Worm (Caenorhabditis elegans) whole organism, L4/young adult: Measurements from ENCODE around the gene mfsd-6.

Experiments
- W03F9.2 ChIP-seq: fragments of 150-350 bp; optimal IDR thresholded peaks from 2 replicates; lab custom pipeline; 2014; ENCODE audit warnings: missing biosample characterization, missing genetic modification characterization
- dao-5 ChIP-seq: sonication (generic microtip); optimal IDR thresholded peaks from 2 replicates; lab custom pipeline; 2016; ENCODE audit warnings: missing genotype, missing genetic modification characterization, moderate library complexity, missing compliant biosample characterization
- him-1 ChIP-seq: sonication (generic microtip); optimal IDR thresholded peaks from 2 replicates; lab custom pipeline; 2016; ENCODE audit warnings: missing genotype, missing genetic modification reagents, missing genetic modification characterization, missing compliant biosample characterization

The mfsd-6 gene

DNA sequence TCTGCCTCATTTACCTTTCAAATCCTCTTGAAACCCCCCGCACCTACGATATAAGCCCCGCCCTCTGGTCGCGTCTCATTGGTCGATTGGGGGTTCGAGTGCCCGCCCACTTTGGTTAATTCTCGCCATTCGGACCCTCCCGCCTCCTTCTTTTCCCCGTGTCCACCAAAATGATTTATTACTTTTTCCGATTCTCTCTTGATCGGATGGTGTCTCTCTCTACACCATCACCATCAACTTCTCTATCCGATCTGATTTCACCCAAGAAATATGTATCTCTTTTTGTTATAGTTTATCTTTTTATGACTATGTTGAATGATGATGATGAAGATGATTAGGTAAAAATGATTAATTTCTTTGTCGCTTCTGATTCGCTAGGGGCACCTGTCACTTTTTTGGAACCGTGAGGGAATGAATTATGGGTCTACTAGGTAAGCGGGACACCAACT lies 24.5 kb downstream of the mfsd-6 start:
- TF ChIP-seq W03F9.2 (no peak), dao-5 (tag; lab: Kevin White, UChicago) (no peak)

DNA sequence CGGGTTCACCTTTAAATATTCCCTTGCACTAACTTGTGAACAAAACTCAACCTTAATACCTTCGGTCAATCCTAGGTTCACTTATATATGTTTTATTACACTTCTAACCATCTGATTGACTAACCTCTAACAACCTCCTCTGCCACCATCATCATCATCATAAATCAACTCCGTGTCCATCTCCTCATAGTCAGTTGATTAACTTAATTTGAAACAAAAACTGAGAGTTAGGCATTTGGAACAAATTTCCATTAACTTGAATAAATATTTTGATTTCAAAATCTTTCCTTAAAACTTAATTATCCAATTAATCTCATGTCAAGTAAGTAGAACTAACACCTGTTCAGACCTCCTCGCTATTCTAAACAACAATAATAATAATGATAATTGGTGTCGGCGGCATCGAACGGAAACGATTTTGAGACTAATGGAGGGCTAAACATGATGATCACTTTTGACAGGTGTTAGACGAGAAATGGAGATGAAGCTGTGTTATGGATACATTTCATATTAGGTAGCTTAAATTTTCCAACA lies 25.5 kb downstream of the mfsd-6 start:
- TF ChIP-seq W03F9.2 (no peak), him-1 (no peak), dao-5 (tag; lab: Kevin White, UChicago) (no peak)

DNA sequence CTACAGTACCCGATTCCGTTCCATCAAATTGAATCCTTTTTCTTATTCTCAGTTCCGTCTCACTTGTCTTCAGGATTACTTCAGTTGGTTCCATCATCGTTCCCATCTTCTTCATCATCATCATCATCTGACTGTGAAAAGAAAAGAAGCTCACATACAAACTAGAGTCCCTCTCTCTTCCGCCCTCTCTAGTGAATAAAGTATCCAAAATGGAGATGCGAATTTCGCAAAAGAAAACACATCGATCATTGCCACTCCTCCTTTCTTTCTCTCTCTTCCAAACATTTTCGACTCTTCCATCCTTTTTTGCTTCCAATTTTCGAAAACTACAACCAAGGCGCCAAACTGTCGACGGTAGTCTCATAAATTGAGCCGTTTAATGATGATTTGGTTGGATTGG lies 26.4 kb downstream of the mfsd-6 start:
- TF ChIP-seq him-1 = no peak

DNA sequence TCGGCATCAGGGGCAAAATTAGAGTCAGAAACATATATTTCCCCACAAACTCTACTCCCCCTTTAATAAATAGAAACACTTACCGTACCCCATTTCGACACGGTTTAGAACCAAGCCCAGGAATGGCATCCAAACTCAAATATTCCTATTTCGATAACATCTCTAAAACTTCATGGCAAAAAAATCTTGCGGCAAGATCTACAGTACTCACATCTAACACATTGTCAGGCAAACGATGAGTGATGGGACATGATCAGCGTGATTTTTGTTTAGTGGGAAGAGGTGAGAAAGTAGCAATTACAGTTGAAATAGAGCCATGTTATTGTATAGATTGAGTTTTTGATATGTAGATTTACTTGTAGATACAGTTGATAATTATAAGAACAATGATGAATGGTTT lies 28.2 kb downstream of the mfsd-6 start:
- TF ChIP-seq him-1 = no peak
- no peak for TF ChIP-seq dao-5 (tag; lab: Kevin White, UChicago)
- no peak for TF ChIP-seq W03F9.2

DNA sequence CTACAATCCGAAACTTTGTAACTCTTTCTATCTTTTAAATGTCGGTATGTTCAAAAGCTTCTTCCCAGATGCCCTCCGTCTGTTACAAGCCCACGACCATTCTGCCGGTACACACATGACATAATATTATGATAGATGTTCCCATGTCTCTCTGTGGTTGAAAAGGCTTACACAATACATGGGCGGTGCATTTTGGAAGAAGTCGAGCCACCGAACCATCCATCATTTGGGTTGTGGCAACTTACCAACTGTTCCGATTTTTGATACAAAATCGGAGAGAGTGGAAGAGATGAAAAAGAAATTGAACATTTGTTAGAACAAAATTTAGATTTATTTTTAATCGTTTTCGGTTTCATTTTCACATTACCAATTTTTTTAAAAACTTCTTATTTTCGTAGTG lies 30.2 kb downstream of the mfsd-6 start:
- TF ChIP-seq W03F9.2 = no peak
- TF ChIP-seq dao-5 (tag; lab: Kevin White, UChicago) = no peak
- no peak for TF ChIP-seq him-1

DNA sequence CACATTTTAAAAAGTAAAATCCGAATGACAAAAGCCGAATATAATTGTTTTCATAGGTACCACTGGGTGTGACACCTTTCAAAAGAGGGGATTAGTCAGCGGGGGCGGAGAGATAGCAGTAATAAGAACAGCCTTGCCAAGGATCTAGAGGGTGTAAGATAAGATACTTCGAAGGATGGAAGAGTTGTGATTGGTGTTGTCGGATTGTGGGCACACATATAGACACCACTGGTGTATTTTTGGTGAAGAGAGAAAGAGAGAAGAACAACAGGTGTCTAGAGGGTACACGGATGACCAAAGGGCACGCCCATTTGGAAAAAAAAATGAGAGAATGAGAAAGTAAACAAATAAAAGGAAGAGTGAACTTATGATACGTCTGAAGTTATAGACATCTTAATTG lies 34.0 kb downstream of the mfsd-6 start:
- no peak for TF ChIP-seq W03F9.2
- no peak for TF ChIP-seq him-1
- TF ChIP-seq dao-5 (tag; lab: Kevin White, UChicago) = no peak

DNA sequence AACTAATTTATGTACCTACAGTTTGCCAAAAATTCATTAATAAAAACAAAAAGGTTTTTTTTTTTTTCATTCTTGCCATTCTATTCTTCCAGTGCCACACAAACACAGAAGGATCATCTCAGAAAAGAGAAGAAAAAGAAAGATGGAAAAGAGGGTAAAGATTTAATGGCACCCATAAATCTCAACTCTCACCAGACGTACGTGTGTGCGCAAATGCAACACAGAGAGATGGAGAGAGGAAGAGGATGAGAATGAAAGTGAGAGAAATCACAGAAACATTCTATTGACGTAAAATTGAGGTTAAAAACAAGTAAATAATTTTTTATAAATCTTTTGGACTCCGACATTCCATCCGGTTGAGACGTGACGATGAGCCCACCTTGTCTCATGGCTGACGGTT lies 35.0 kb downstream of the mfsd-6 start:
- TF ChIP-seq him-1 = no peak
- TF ChIP-seq W03F9.2 = no peak
- TF ChIP-seq dao-5 (tag; lab: Kevin White, UChicago) = no peak

DNA sequence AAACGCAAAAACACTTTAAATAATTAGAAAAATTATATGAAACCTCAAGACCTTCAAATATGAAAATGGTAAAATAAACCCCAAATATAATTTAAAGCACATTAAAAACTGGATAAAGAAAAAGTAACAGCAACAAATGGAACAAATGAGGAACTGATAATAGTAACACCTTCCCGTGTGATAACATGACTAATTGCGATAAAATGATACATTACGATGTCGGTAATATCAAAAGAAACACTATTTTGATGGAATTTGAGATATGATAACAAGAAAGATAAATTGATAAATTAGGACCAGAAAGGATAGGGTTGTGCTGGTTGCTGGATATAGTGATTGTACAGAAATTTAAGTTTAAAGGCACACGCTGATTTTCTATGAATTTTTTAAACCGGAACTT lies 37.2 kb downstream of the mfsd-6 start:
- TF ChIP-seq W03F9.2 (no peak), dao-5 (tag; lab: Kevin White, UChicago) (no peak), him-1 (no peak)

DNA sequence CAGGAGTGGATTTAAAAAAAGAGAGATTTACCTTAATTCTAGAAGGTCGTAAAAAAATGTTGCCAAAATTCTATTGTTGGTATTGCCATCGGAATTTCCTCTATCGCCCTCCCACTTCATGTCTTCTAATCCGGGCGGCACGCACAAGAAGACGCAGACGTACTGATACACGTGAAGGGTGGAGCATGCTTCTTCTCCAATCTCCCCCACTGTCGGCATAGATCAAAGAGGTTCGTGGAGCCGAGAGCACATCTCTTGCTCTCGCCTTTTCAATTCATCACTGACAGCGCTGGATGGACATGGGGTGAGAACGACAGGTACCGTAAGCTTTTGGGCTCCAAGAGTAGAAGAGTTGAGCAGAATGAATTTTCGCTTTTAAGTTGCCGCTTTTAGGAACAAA lies 42.7 kb downstream of the mfsd-6 start, which contains the start of gene lin-39:
TSS of gene lin-39 (minus strand) at position 74 of the 400 bp plus-strand sequence.
- TF ChIP-seq dao-5 (tag; lab: Kevin White, UChicago) (no peak), W03F9.2 (no peak), him-1 (no peak)

DNA sequence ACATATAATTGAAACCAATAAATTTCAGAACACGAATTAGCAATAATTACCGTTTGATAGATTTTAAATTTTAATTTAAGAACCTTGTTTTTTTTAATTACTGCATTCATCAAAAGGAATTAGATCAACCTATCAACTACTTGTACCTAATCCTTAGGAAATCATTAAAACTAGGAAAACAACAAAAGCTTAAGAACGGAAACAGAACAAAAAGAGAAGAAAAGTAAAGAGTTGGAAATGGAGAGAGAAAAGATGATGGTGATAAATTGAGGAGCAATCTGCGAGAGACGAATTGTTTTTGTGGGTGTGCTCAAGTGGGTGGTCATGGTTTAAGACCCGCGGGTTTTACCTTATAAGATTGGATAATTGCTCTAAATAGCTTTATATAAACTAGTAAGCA lies 43.9 kb downstream of the mfsd-6 start:
- TF ChIP-seq dao-5 (tag; lab: Kevin White, UChicago) = no peak
- TF ChIP-seq him-1 = no peak
- no peak for TF ChIP-seq W03F9.2

DNA sequence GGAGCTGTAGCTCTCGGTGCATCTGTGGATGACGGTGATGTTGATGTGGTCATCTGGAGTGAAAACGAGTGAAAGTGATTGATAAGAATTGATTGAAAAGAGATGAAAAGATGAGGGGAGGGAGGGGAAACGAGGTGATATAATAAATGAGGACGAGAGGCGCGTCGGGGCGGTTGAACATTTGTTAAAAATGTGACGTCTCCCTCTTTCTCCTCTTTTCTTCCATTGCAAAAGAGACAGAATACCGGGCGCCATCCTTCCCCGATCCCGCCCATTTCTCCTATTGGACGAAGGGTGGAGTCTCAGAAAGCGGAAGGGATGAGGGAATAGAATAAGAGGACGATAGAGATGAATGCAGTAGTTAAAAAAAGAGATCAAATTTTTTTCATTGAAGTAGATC lies 44.6 kb downstream of the mfsd-6 start:
- TF ChIP-seq dao-5 (tag; lab: Kevin White, UChicago) (no peak), W03F9.2 (no peak), him-1 (no peak)

DNA sequence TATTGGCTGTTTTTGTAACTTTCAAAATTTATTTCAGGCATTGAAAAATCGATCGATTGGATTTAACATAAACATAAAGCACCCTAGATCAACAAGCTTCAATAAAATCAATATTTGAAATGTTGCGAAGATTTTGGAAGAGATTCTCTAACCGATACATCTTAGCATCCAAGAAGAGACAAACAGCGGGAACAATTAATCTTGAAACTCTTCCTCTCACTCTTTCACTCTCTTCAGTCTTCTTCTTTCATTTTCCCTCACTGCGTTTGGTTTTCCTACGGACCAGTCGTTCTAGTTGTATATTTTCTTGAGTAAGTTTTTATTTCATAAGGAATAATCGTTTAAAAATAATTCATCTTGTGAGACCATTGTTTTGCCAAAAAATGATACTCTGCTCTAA lies 46.2 kb downstream of the mfsd-6 start:
- TF ChIP-seq W03F9.2 (no peak), dao-5 (tag; lab: Kevin White, UChicago) (no peak), him-1 (no peak)

DNA sequence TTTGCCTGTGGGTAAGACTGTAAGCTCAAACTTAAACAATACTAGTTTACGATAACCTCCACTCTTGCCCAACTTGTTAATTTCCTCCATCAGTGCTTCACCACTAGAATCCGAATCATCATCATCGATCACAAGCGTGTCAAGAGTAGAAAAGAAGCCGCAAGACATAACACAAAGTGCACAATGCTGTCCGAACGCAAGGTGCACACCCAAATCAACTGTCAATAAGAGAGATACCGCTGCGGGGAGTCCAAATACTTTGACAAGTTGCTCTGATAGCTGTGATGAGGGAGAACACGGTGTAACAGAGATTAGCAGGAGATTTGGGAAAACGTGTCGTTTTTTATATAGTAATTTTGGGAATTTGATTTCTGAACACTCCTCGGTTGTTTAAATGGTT lies 47.8 kb downstream of the mfsd-6 start:
- no peak for TF ChIP-seq dao-5 (tag; lab: Kevin White, UChicago)
- no peak for TF ChIP-seq him-1
- TF ChIP-seq W03F9.2 = no peak

DNA sequence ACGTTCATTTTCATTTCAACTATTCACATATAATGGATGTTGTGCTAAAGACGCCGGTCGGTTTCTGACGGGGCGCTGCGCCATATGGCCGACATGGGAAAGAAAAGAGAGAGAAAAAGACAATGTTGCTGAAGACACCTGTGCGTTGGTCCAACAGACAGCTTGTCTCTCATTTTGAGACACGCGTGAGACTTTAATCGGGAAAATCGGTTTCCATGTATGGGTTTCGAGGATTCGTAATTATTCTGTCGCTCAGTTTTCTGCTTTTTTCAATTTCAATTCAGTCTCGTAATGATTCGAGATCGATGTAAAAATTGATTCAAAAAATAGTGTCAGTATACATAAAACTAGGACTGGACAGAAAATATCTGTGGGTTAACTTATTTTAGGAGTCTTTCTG lies 48.4 kb downstream of the mfsd-6 start:
- TF ChIP-seq him-1 (no peak), W03F9.2 (no peak), dao-5 (tag; lab: Kevin White, UChicago) (no peak)

DNA sequence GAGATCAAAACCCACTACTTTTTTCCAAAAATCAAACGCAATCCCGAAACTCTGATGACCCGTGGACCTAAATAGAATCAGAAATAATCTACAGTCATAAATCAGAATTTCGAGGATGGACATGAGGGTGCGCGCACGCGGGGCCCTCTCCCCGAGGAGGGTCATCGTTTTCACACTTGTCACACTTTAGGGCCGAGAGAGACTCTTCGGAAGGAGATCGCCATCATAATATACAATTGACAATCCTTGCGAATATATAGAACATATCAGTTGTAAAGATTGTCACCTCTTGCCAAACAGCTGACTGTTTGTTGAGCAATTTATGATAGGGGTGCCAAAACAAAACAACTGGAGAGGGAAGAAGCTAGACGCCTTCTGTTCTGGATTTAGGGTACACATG lies 49.1 kb downstream of the mfsd-6 start:
- TF ChIP-seq him-1 = no peak
- no peak for TF ChIP-seq W03F9.2
- no peak for TF ChIP-seq dao-5 (tag; lab: Kevin White, UChicago)

DNA sequence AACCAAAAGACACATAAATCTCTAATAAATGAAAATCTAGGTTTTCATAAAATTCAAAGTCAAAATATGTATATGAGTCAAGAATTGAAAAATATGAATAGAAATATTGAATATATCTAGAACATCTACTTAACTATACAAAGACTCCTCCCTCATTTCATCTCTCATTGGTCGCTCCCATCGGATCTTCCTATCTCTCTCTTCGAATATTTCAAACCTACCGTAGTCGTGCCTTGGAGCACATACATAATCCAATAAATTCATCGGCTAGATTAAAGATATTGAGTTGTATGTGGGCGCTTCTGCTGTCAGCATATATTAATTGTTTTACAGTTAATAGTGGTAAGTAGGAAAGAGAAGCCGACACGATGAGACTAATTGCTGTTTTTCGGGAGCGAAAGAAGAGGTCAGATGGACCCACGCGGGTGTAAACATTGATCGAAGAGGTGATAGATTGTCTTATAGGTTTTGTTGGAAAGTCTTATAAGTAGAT lies 52.2 kb downstream of the mfsd-6 start:
- TF ChIP-seq W03F9.2 (no peak), dao-5 (tag; lab: Kevin White, UChicago) (no peak), him-1 (no peak)
